Fruit fly (Drosophila melanogaster): ENCODE measurements around the gene CG32641.

CG32641 gene

dm6 chrX:13135702-13136101, 48.6 kb upstream of the CG32641 start (continued):
- TF ChIP-seq CG7745 (tag; optimal IDR thresholded peaks at IDR 0.05) = no peak
- TF ChIP-seq CG12219 (GFP tag; optimal IDR thresholded peaks at IDR 0.05) = peak; percentile 65
- TF ChIP-seq CG10654 (GFP tag; optimal IDR thresholded peaks at IDR 0.05) = peak; percentile 34
- TF ChIP-seq Dp (GFP tag; optimal IDR thresholded peaks at IDR 0.05) = no peak
- TF ChIP-seq CG4360 (GFP tag; IDR thresholded peaks at IDR 0.05) = no peak; the same call in 1 of the 2 replicates
- TF ChIP-seq maf-S (GFP tag; optimal IDR thresholded peaks at IDR 0.05) = no peak
- TF ChIP-seq dm (GFP tag; optimal IDR thresholded peaks at IDR 0.05) = no peak
- TF ChIP-seq Opbp (GFP tag; IDR thresholded peaks at IDR 0.05; ENCODE audit: partially characterized antibody) = no peak
- TF ChIP-seq CG11093 (GFP tag; IDR thresholded peaks at IDR 0.05) = no peak
- TF ChIP-seq gce (GFP tag; IDR thresholded peaks at IDR 0.05) = 0 out of 3 replicates have a peak, but pooled peaks have one; percentile 55
- 0 out of 2 replicates have a peak, but pooled peaks have one; percentile 33 for TF ChIP-seq E2f2 (GFP tag; IDR thresholded peaks at IDR 0.05)
- no peak for TF ChIP-seq sna (GFP tag; IDR thresholded peaks at IDR 0.05; ENCODE audit: partially characterized antibody)
- TF ChIP-seq Meics (GFP tag; optimal IDR thresholded peaks at IDR 0.05) = peak; percentile 37
- 0 out of 2 replicates have a peak, but pooled peaks have one; percentile 39 for TF ChIP-seq sens-2 (GFP tag; IDR thresholded peaks at IDR 0.05)
- TF ChIP-seq CG12391 (tag; optimal IDR thresholded peaks at IDR 0.05) = peak; percentile 59
- no peak for TF ChIP-seq slou (GFP tag; optimal IDR thresholded peaks at IDR 0.05)
- no peak for TF ChIP-seq tna (GFP tag; IDR thresholded peaks at IDR 0.05; ENCODE audit: partially characterized antibody)
- no peak for TF ChIP-seq CG4328 (GFP tag; optimal IDR thresholded peaks at IDR 0.05)
- no peak for TF ChIP-seq fd64A (GFP tag; optimal IDR thresholded peaks at IDR 0.05)
- TF ChIP-seq CG9932 (GFP tag; IDR thresholded peaks at IDR 0.05) = 0 out of 2 replicates have a peak, but pooled peaks have one; percentile 13
- peak; percentile 33 for TF ChIP-seq nau (GFP tag; optimal IDR thresholded peaks at IDR 0.05)
- peak; percentile 11 for TF ChIP-seq Max (GFP tag; optimal IDR thresholded peaks at IDR 0.05)
- TF ChIP-seq CG3065 (GFP tag; optimal IDR thresholded peaks at IDR 0.05) = no peak
- TF ChIP-seq Hsf (GFP tag; optimal IDR thresholded peaks at IDR 0.05) = peak; percentile 39
- TF ChIP-seq CG32772 (GFP tag; IDR thresholded peaks at IDR 0.05) = 0 out of 2 replicates have a peak, but pooled peaks have one; percentile 35
- no peak for TF ChIP-seq Taf1 (GFP tag; IDR thresholded peaks at IDR 0.05)
- TF ChIP-seq CG8281 (tag; optimal IDR thresholded peaks at IDR 0.05) = peak; percentile 19
- TF ChIP-seq H2.0 (GFP tag; IDR thresholded peaks at IDR 0.05) = peak; percentile 37; the same call in 1 of the 2 replicates
- no peak for TF ChIP-seq CG17912 (GFP tag; optimal IDR thresholded peaks at IDR 0.05)
- TF ChIP-seq CG2712 (tag; optimal IDR thresholded peaks at IDR 0.05) = peak; percentile 64
- TF ChIP-seq org-1 (GFP tag; optimal IDR thresholded peaks at IDR 0.05) = peak; percentile 34
- no peak for TF ChIP-seq CG3995 (GFP tag; optimal IDR thresholded peaks at IDR 0.05)
- 0 out of 2 replicates have a peak, but pooled peaks have one; percentile 37 for TF ChIP-seq wor (GFP tag; IDR thresholded peaks at IDR 0.05)
- peak; percentile 39 for TF ChIP-seq CG1529 (GFP tag; optimal IDR thresholded peaks at IDR 0.05)
- peak; percentile 42 for TF ChIP-seq Dip3 (GFP tag; optimal IDR thresholded peaks at IDR 0.05)
- 0 out of 3 replicates have a peak, but pooled peaks have one; percentile 41 for TF ChIP-seq CG3726 (GFP tag; IDR thresholded peaks at IDR 0.05)
- peak; percentile 66 for TF ChIP-seq Ssrp (tag; optimal IDR thresholded peaks at IDR 0.05)
- TF ChIP-seq CG6254 (GFP tag; optimal IDR thresholded peaks at IDR 0.05) = peak; percentile 9

DNA sequence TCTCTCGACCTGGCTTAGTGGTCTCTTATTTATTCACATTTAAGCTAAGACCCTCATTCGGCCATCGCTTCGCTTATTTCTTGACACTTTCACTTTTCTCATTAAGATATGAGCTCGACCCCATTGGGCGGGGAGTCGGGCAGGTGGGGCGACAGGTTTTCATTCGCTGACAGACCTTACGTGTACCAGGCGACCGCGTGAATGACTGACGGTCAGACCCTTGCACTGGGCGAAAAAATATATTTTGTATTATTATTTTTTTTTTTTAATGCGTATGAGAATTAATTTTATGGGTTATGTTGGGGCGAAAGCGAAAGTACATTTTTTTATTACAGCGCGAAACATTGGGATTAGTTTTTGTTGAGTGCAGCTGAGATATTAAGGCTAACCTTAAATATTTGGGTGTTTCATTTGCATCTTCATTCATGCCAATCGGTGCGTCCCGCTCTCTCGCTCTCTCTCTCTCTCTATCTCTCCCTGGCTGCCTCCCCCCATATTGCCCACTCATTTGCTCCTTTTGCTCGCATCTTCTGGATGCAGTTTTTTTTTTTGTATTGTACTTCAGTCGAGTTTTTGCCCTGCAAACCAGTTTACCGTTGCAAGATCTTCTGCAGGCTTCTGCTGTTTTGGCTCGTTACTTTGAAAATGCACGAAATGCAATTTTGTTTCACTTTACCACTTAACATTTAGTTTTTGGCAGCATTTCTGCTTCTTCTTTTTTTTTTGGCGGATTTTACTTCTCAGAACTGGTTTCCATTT, 47.2 kb upstream of the CG32641 start:
- TF ChIP-seq oc (tag; optimal IDR thresholded peaks at IDR 0.05) = peak; percentile 67
- no peak for TF ChIP-seq ftz-f1 (GFP tag; optimal IDR thresholded peaks at IDR 0.05)
- TF ChIP-seq dmrt11E (tag; optimal IDR thresholded peaks at IDR 0.05) = no peak
- no peak for TF ChIP-seq nau (GFP tag; optimal IDR thresholded peaks at IDR 0.05)
- TF ChIP-seq CG7928 (GFP tag; optimal IDR thresholded peaks at IDR 0.05) = no peak
- peak; percentile 74 for TF ChIP-seq Ptx1 (GFP tag; IDR thresholded peaks at IDR 0.05)
- TF ChIP-seq CG2889 (GFP tag; IDR thresholded peaks at IDR 0.05) = no peak
- TF ChIP-seq row (GFP tag; IDR thresholded peaks at IDR 0.05) = peak; percentile 76
- TF ChIP-seq Ssrp (tag; optimal IDR thresholded peaks at IDR 0.05) = peak; percentile 28
- TF ChIP-seq esg (GFP tag; conservative IDR thresholded peaks at IDR 0.05) = peak; percentile 79
- TF ChIP-seq lbe (GFP tag; optimal IDR thresholded peaks at IDR 0.05) = peak; percentile 21
- peak; percentile 42 for TF ChIP-seq PHDP (tag; optimal IDR thresholded peaks at IDR 0.05)
- no peak for TF ChIP-seq NC2α (GFP tag; optimal IDR thresholded peaks at IDR 0.05)
- TF ChIP-seq bsh (GFP tag; optimal IDR thresholded peaks at IDR 0.05) = peak in 1 of 2 experiments; percentile 61
- TF ChIP-seq CG16815 (GFP tag; optimal IDR thresholded peaks at IDR 0.05) = no peak

All from whole organism, embryonic.